Fruit fly (Drosophila melanogaster): ENCODE measurements around the gene CG42245.

CG42245 gene

DNA sequence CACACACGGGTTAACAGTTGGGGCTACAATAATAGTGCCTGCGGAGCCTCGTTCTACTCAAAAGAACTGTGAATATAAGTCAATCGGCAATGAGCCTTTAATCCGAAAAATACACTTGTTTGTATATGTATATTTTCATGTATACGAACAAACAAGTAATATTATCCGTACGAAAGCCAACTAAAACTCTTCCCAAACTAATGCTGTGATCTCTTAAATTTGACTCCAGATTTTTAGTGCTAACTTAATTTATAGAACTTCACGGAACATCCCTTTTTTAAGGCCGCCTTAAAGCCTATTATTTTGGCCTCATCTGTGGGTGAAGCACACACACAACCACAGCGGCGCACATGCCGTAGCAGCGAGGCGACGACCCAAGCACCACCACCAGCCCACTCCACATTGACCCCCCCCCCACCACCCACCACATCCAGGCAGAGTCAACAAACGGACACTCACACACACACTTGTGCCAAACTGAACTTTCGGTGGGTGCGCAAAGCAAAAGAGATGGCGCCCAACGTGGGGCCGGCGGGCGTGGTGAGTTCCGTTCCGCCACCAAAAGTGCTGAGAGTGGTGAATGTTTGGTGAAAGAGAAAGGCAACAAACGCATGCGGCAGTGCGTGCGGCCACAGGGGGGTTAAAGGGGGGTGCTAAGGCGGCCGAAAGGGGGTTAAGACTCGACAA is 47.3 kb upstream of the CG42245 start (continued):
- TF ChIP-seq dmrt11E (tag; optimal IDR thresholded peaks at IDR 0.05) (peak; percentile 65), D (optimal IDR thresholded peaks at IDR 0.05) (no peak), D (GFP tag; optimal IDR thresholded peaks at IDR 0.05) (peak; percentile 3), CG8765 (GFP tag; IDR thresholded peaks at IDR 0.05) (0 out of 2 replicates have a peak, but pooled peaks have one; percentile 27), CG3847 (GFP tag; IDR thresholded peaks at IDR 0.05) (peak; percentile 66), CG11398 (GFP tag; optimal IDR thresholded peaks at IDR 0.05) (peak; percentile 48), phol (tag; optimal IDR thresholded peaks at IDR 0.05) (peak; percentile 87), ash1 (GFP tag; optimal IDR thresholded peaks at IDR 0.05) (peak; percentile 22), sens (GFP tag) (peak; percentile 96), Hr51 (GFP tag; optimal IDR thresholded peaks at IDR 0.05) (peak; percentile 25 to 90), aop (GFP tag; IDR thresholded peaks at IDR 0.05) (no peak), Chrac-16 (GFP tag; optimal IDR thresholded peaks at IDR 0.05) (peak; percentile 79), lmd (GFP tag; IDR thresholded peaks at IDR 0.05) (peak; percentile 82), CG15514 (GFP tag; optimal IDR thresholded peaks at IDR 0.05) (peak; percentile 63), CG10267 (tag; optimal IDR thresholded peaks at IDR 0.05) (peak; percentile 72), cwo (GFP tag; optimal IDR thresholded peaks at IDR 0.05) (peak; percentile 72), sens-2 (GFP tag; IDR thresholded peaks at IDR 0.05) (no peak), odd (GFP tag; optimal IDR thresholded peaks at IDR 0.05) (peak; percentile 87), unc-4 (GFP tag; IDR thresholded peaks at IDR 0.05; ENCODE audit: partially characterized antibody) (peak; percentile 30), CG30403 (GFP tag; optimal IDR thresholded peaks at IDR 0.05) (peak; percentile 87), CG4282 (GFP tag; optimal IDR thresholded peaks at IDR 0.05) (no peak), CG12744 (GFP tag; optimal IDR thresholded peaks at IDR 0.05) (peak; percentile 69), CG3838 (GFP tag; optimal IDR thresholded peaks at IDR 0.05) (peak; percentile 40), eyg (GFP tag; optimal IDR thresholded peaks at IDR 0.05) (peak; percentile 64), Dip2 (GFP tag; IDR thresholded peaks at IDR 0.05) (0 out of 2 replicates have a peak, but pooled peaks have one; percentile 13), kni (GFP tag; optimal IDR thresholded peaks at IDR 0.05) (peak; percentile 70), h (optimal IDR thresholded peaks at IDR 0.05) (no peak), Oli (tag; optimal IDR thresholded peaks at IDR 0.05) (peak; percentile 90), CG7372 (GFP tag; IDR thresholded peaks at IDR 0.05) (peak; percentile 64; the same call in 1 of the 2 replicates), CG14050 (GFP tag; IDR thresholded peaks at IDR 0.05) (peak; percentile 37; the same call in 2 of the 3 replicates), Myb (GFP tag; optimal IDR thresholded peaks at IDR 0.05) (peak; percentile 38), Hsf (GFP tag; optimal IDR thresholded peaks at IDR 0.05) (peak; percentile 73), TFAM (GFP tag; optimal IDR thresholded peaks at IDR 0.05) (peak; percentile 20), fd64A (GFP tag; optimal IDR thresholded peaks at IDR 0.05) (peak; percentile 79), Opbp (GFP tag; IDR thresholded peaks at IDR 0.05; ENCODE audit: partially characterized antibody) (peak; percentile 45; the same call in 1 of the 3 replicates), CG3281 (GFP tag; optimal IDR thresholded peaks at IDR 0.05) (peak; percentile 86), CG17186 (GFP tag; optimal IDR thresholded peaks at IDR 0.05) (peak; percentile 81), eve (GFP tag; optimal IDR thresholded peaks at IDR 0.05) (peak in 1 of 2 experiments; percentile 95), NK7.1 (GFP tag; optimal IDR thresholded peaks at IDR 0.05) (peak; percentile 65), peb (GFP tag; IDR thresholded peaks at IDR 0.05) (no peak), CG14710 (tag; optimal IDR thresholded peaks at IDR 0.05) (peak; percentile 78), Fer2 (tag; optimal IDR thresholded peaks at IDR 0.05) (peak; percentile 42), zfh2 (GFP tag; optimal IDR thresholded peaks at IDR 0.05) (peak; percentile 34), CG2199 (GFP tag; IDR thresholded peaks at IDR 0.05) (no peak), ttk (GFP tag; IDR thresholded peaks at IDR 0.05) (peak; percentile 14; the same call in 1 of the 2 replicates), slou (GFP tag; optimal IDR thresholded peaks at IDR 0.05) (no peak), CG7745 (tag; optimal IDR thresholded peaks at IDR 0.05) (no peak), Dp (GFP tag; optimal IDR thresholded peaks at IDR 0.05) (no peak), ci (GFP tag; IDR thresholded peaks at IDR 0.05) (peak; percentile 17; the same call in 2 of the 3 replicates), crp (GFP tag; optimal IDR thresholded peaks at IDR 0.05) (peak in 1 of 2 experiments; percentile 31)
